Worm (Caenorhabditis elegans): ENCODE results near the gene sinh-1.

DNA sequence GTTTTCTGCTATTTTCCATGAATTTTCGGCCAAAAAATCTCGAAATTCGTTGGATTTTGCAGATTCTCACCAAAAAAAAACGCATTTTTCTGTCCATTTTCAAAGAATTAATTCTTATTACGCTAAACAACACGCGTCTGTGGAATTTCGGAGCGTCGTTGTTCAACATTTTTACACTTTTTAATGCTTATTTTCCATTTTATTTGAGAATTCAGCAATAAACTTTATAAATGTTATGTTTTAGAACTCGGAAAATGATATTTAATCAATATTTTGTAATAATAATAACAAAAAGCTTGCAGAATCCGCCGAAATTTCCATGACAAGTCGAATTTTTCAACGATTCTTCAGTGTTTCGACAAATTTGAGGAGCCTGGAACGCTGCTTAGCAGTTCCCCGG lies 52.3 kb downstream of the sinh-1 start, which contains the start of gene ife-5:
- TF ChIP-seq ces-1 (GFP tag; optimal IDR thresholded peaks at IDR 0.05) = no peak
- no peak for TF ChIP-seq aly-2 (tag; optimal IDR thresholded peaks at IDR 0.05)
- no peak for TF ChIP-seq spr-3 (GFP tag; optimal IDR thresholded peaks at IDR 0.05)
- TF ChIP-seq F10B5.3 (tag; optimal IDR thresholded peaks at IDR 0.05) = no peak
